Fruit fly (Drosophila melanogaster) whole organism, embryonic: ENCODE measurements around the gene SREBP.

Experiments used
- ATbp ChIP-seq: fragments of 200-800 bp; sonication (Bioruptor generic); optimal IDR thresholded peaks from 2 replicates; lab custom pipeline; 2017; ENCODE audit warnings: missing biosample characterization, mild to moderate bottlenecking, missing genetic modification characterization, missing genetic modification reagents
- Blimp-1 ChIP-seq: fragments of 200-800 bp; sonication (Bioruptor generic); optimal IDR thresholded peaks from 3 replicates; lab custom pipeline; 2018; ENCODE audit warnings: missing biosample characterization, missing genetic modification characterization, mild to moderate bottlenecking, moderate library complexity, missing genetic modification reagents
- CG10274 ChIP-seq: fragments of 200-800 bp; sonication (Bioruptor generic); optimal IDR thresholded peaks from 3 replicates; lab custom pipeline; 2017; ENCODE audit warnings: missing biosample characterization, mild to moderate bottlenecking, missing genetic modification characterization
- CG12391 ChIP-seq: fragments of 200-800 bp; sonication (Bioruptor generic); optimal IDR thresholded peaks from 3 replicates; lab custom pipeline; 2018; ENCODE audit warnings: missing biosample characterization, mild to moderate bottlenecking, missing genetic modification characterization, moderate library complexity
- CG13775 ChIP-seq: fragments of 200-800 bp; sonication (Bioruptor generic); optimal IDR thresholded peaks from 3 replicates; lab custom pipeline; 2017; ENCODE audit warnings: missing biosample characterization, mild to moderate bottlenecking, missing genetic modification characterization
- CG15073 ChIP-seq: fragments of 200-800 bp; sonication (Bioruptor generic); optimal IDR thresholded peaks from 2 replicates; lab custom pipeline; 2016; ENCODE audit warnings: missing biosample characterization, missing genetic modification characterization
- CG15696 ChIP-seq: fragments of 200-800 bp; sonication (Bioruptor generic); optimal IDR thresholded peaks from 2 replicates; lab custom pipeline; 2019; ENCODE audit warnings: missing biosample characterization, mild to moderate bottlenecking, missing genetic modification characterization, moderate library complexity
- CG1647 ChIP-seq: fragments of 200-800 bp; sonication (Bioruptor generic); optimal IDR thresholded peaks from 3 replicates; lab custom pipeline; 2016; ENCODE audit warnings: missing biosample characterization, missing genetic modification characterization
- CG17328 ChIP-seq: fragments of 200-800 bp; sonication (Bioruptor generic); IDR thresholded peaks from 2 replicates; pipeline ENCODE4 v1.3.6; 2022; ENCODE audit warnings: missing biosample characterization, missing genetic modification characterization
- CG18764 ChIP-seq: fragments of 200-800 bp; sonication (Bioruptor generic); optimal IDR thresholded peaks from 3 replicates; lab custom pipeline; 2016; ENCODE audit warnings: missing biosample characterization, missing genetic modification characterization
- CG2116 ChIP-seq: fragments of 200-800 bp; sonication (Bioruptor generic); optimal IDR thresholded peaks from 3 replicates; lab custom pipeline; 2018; ENCODE audit warnings: missing biosample characterization, mild to moderate bottlenecking, missing genetic modification characterization
- CG2875 ChIP-seq: fragments of 200-800 bp; sonication (Bioruptor generic); optimal IDR thresholded peaks from 2 replicates; lab custom pipeline; 2017; ENCODE audit warnings: missing biosample characterization, mild to moderate bottlenecking, missing genetic modification characterization, missing genetic modification reagents
- CG3065 ChIP-seq: fragments of 200-800 bp; sonication (Bioruptor generic); optimal IDR thresholded peaks from 2 replicates; lab custom pipeline; 2016; ENCODE audit warnings: missing biosample characterization, missing genetic modification characterization
- CG31441 ChIP-seq: fragments of 200-800 bp; sonication (Bioruptor generic); IDR thresholded peaks from 2 replicates; pipeline ENCODE4 v1.3.6; 2022; ENCODE audit warnings: missing biosample characterization, missing genetic modification characterization
- CG3726 ChIP-seq: fragments of 200-800 bp; sonication (Bioruptor generic); IDR thresholded peaks from 3 replicates; pipeline ENCODE4, ENCODE4 v1.3.6; 2022; ENCODE audit warnings: missing biosample characterization, missing genetic modification characterization
- CG3838 ChIP-seq: fragments of 200-800 bp; sonication (Bioruptor generic); optimal IDR thresholded peaks from 3 replicates; lab custom pipeline; 2016; ENCODE audit warnings: missing biosample characterization, missing genetic modification characterization
- CG4360 ChIP-seq: fragments of 200-800 bp; sonication (Bioruptor generic); IDR thresholded peaks from 2 replicates; pipeline ENCODE4 v1.3.6; 2022; ENCODE audit warnings: missing biosample characterization, missing genetic modification characterization
- CG6175 ChIP-seq: fragments of 200-800 bp; sonication (Bioruptor generic); IDR thresholded peaks from 3 replicates; pipeline ENCODE4 v1.3.6; 2022; ENCODE audit warnings: missing biosample characterization, missing genetic modification characterization
- CG8478 ChIP-seq: fragments of >200 bp; optimal IDR thresholded peaks from 2 replicates; lab custom pipeline; 2018
- CG8765 ChIP-seq: fragments of 200-800 bp; sonication (Bioruptor generic); IDR thresholded peaks from 2 replicates; pipeline ENCODE4 v1.3.6; 2022; ENCODE audit warnings: missing biosample characterization, missing genetic modification characterization
- CG8924 ChIP-seq: fragments of 200-800 bp; optimal IDR thresholded peaks from 3 replicates; lab custom pipeline; 2019; ENCODE audit warnings: missing biosample characterization, mild to moderate bottlenecking, missing genetic modification characterization, moderate library complexity
- CG9215 ChIP-seq: fragments of 200-800 bp; sonication (Bioruptor generic); IDR thresholded peaks from 2 replicates; pipeline ENCODE4 v1.3.6; 2022; ENCODE audit warnings: missing biosample characterization, missing genetic modification characterization
- CG9437 ChIP-seq: fragments of 200-800 bp; sonication (Bioruptor generic); optimal IDR thresholded peaks from 2 replicates; lab custom pipeline; 2018; ENCODE audit warnings: missing biosample characterization, mild to moderate bottlenecking, missing genetic modification characterization
- CkIIα-i1 ChIP-seq: fragments of 200-800 bp; sonication (Bioruptor generic); IDR thresholded peaks from 2 replicates; pipeline ENCODE4 v1.3.6; 2022; ENCODE audit warnings: missing biosample characterization, missing genetic modification characterization
- D ChIP-seq, 2 experiments: fragments of 200-800 bp in 1 of 2; fragments of >200 bp in 1 of 2; sonication (Bioruptor generic) in 1 of 2; optimal IDR thresholded peaks; 2 replicates in 1 of 2; 3 replicates in 1 of 2; lab custom pipeline; 2017; ENCODE audit warnings: mild to moderate bottlenecking in 1 of 2, missing biosample characterization in 1 of 2, missing genetic modification characterization in 1 of 2, missing genetic modification reagents in 1 of 2
- Eip74EF ChIP-seq, 2 experiments: fragments of 200-800 bp in 1 of 2; fragments of >200 bp in 1 of 2; sonication (Bioruptor generic) in 1 of 2; optimal IDR thresholded peaks; 2 replicates each; lab custom pipeline; 2017 to 2019; ENCODE audit warnings: missing biosample characterization in 2 of 2, missing genetic modification characterization in 2 of 2, mild to moderate bottlenecking in 1 of 2, moderate library complexity in 1 of 2
- Fer3 ChIP-seq: fragments of 200-800 bp; sonication (Bioruptor generic); optimal IDR thresholded peaks from 2 replicates; lab custom pipeline; 2018; ENCODE audit warnings: missing biosample characterization, mild to moderate bottlenecking, missing genetic modification characterization, moderate library complexity
- H2.0 ChIP-seq: fragments of 200-800 bp; sonication (Bioruptor generic); IDR thresholded peaks from 2 replicates; pipeline ENCODE4 v1.3.6; 2022; ENCODE audit warnings: missing biosample characterization, missing genetic modification characterization
- HLH4C ChIP-seq: fragments of 200-800 bp; sonication (Bioruptor generic); IDR thresholded peaks from 3 replicates; pipeline ENCODE4 v1.3.6; 2022; ENCODE audit warnings: missing biosample characterization, missing genetic modification characterization; ENCODE audit not compliant: partially characterized antibody
- Hmr ChIP-seq: fragments of 200-800 bp; sonication (Bioruptor generic); optimal IDR thresholded peaks from 3 replicates; lab custom pipeline; 2017; ENCODE audit warnings: mild to moderate bottlenecking, missing biosample characterization, missing genetic modification reagents, missing genetic modification characterization
- Kr ChIP-seq: fragments of 200-800 bp; sonication (Bioruptor generic); optimal IDR thresholded peaks from 2 replicates; lab custom pipeline; 2017; ENCODE audit warnings: missing biosample characterization, mild to moderate bottlenecking, missing genetic modification characterization
- MBD-R2 ChIP-seq: fragments of 200-800 bp; sonication (Bioruptor generic); IDR thresholded peaks from 2 replicates; pipeline ENCODE4 v1.3.6; 2022; ENCODE audit warnings: missing biosample characterization, missing genetic modification characterization
- Sox100B ChIP-seq: fragments of 200-800 bp; sonication (Bioruptor generic); optimal IDR thresholded peaks from 3 replicates; lab custom pipeline; 2018; ENCODE audit warnings: missing biosample characterization, mild to moderate bottlenecking, missing genetic modification characterization
- Trl ChIP-seq, 3 experiments: fragments of >200 bp in 2 of 3; fragments of 200-800 bp in 1 of 3; sonication (Bioruptor generic) in 1 of 3; optimal IDR thresholded peaks; 2 replicates in 1 of 3; 3 replicates in 2 of 3; lab custom pipeline; 2016 to 2017; ENCODE audit warnings: missing biosample characterization in 1 of 3, missing genetic modification characterization in 1 of 3
- ac ChIP-seq: fragments of 200-800 bp; sonication (Bioruptor generic); optimal IDR thresholded peaks from 3 replicates; lab custom pipeline; 2017; ENCODE audit warnings: missing biosample characterization, mild to moderate bottlenecking, missing genetic modification characterization
- ash1 ChIP-seq: fragments of 200-800 bp; sonication (Bioruptor generic); optimal IDR thresholded peaks from 2 replicates; lab custom pipeline; 2018; ENCODE audit warnings: missing biosample characterization, mild to moderate bottlenecking, missing genetic modification characterization
- ato ChIP-seq: fragments of 200-800 bp; sonication (Bioruptor generic); IDR thresholded peaks from 2 replicates; pipeline ENCODE4 v1.3.6; 2022; ENCODE audit warnings: missing biosample characterization, missing genetic modification characterization; ENCODE audit not compliant: partially characterized antibody
- az2 ChIP-seq: fragments of 200-800 bp; sonication (Bioruptor generic); optimal IDR thresholded peaks from 3 replicates; lab custom pipeline; 2016; ENCODE audit warnings: missing biosample characterization, missing genetic modification characterization
- chm ChIP-seq: fragments of 200-800 bp; sonication (Bioruptor generic); IDR thresholded peaks from 2 replicates; pipeline ENCODE4 v1.3.6; 2022; ENCODE audit warnings: missing biosample characterization, missing genetic modification characterization
- dati ChIP-seq: fragments of 200-800 bp; sonication (Bioruptor generic); IDR thresholded peaks from 2 replicates; pipeline ENCODE4 v1.3.6; 2022; ENCODE audit warnings: missing biosample characterization, missing genetic modification characterization
- kah ChIP-seq: fragments of 200-800 bp; sonication (Bioruptor generic); optimal IDR thresholded peaks from 2 replicates; lab custom pipeline; 2018; ENCODE audit warnings: missing biosample characterization, mild to moderate bottlenecking, missing genetic modification characterization
- nerfin-2 ChIP-seq: fragments of 200-800 bp; sonication (Bioruptor generic); IDR thresholded peaks from 2 replicates; pipeline ENCODE4 v1.3.6; 2022; ENCODE audit warnings: missing biosample characterization, missing genetic modification characterization; ENCODE audit not compliant: partially characterized antibody
- otp ChIP-seq: fragments of 200-800 bp; sonication (Bioruptor generic); IDR thresholded peaks from 3 replicates; pipeline ENCODE4, ENCODE4 v1.3.6; 2022; ENCODE audit warnings: missing biosample characterization, missing genetic modification characterization
- pb ChIP-seq: fragments of 200-800 bp; sonication (Bioruptor generic); optimal IDR thresholded peaks from 3 replicates; lab custom pipeline; 2016; ENCODE audit warnings: missing biosample characterization, missing genetic modification characterization
- pho ChIP-seq: fragments of 200-800 bp; sonication (Bioruptor generic); optimal IDR thresholded peaks from 2 replicates; lab custom pipeline; 2016; ENCODE audit warnings: missing biosample characterization, missing genetic modification characterization
- rib ChIP-seq: fragments of 200-800 bp; sonication (Bioruptor generic); IDR thresholded peaks from 2 replicates; pipeline ENCODE4 v1.3.6; 2022; ENCODE audit warnings: missing biosample characterization, missing genetic modification characterization
- row ChIP-seq: fragments of 200-800 bp; sonication (Bioruptor generic); IDR thresholded peaks from 3 replicates; pipeline ENCODE4 v1.3.6; 2022; ENCODE audit warnings: missing biosample characterization, missing genetic modification characterization
- sc ChIP-seq, 3 experiments: fragments of >200 bp in 2 of 3; fragments of 200-800 bp in 1 of 3; sonication (Bioruptor generic) in 1 of 3; optimal IDR thresholded peaks; 2 replicates in 2 of 3; 3 replicates in 1 of 3; lab custom pipeline; 2017; ENCODE audit warnings: mild to moderate bottlenecking in 1 of 3, missing biosample characterization in 1 of 3, missing genetic modification characterization in 1 of 3, missing genetic modification reagents in 1 of 3
- stc ChIP-seq: fragments of 200-800 bp; sonication (Bioruptor generic); IDR thresholded peaks from 2 replicates; pipeline ENCODE4 v1.3.6; 2022; ENCODE audit warnings: missing biosample characterization, missing genetic modification characterization
- tx ChIP-seq: fragments of 200-800 bp; sonication (Bioruptor generic); optimal IDR thresholded peaks from 2 replicates; lab custom pipeline; 2016; ENCODE audit warnings: missing biosample characterization, missing genetic modification characterization
- zfh1 ChIP-seq: fragments of 200-800 bp; sonication (Bioruptor generic); IDR thresholded peaks from 3 replicates; pipeline ENCODE4 v1.3.6; 2022; ENCODE audit warnings: missing biosample characterization, missing genetic modification characterization

SREBP gene

DNA sequence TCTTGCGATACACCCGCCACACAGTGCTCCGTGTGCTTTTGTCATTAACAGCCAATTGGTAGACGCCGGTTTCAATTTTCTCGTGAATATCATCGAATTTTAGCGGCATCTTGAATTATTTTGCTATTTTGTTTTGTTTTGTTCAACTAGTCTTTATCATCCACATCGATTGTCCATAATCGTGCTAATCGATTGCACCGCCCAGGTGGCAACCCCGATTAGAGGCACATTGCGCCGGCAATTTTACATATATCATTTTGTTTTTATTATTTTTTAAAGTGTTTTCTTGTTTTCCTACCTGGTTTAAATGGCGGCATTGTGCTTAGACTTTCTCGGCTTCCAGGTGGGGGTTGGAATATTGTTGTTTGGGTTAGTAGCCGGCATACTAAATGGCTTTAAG is 12.2 kb downstream of the SREBP start, which contains the start of gene CG34116 (continued):
- TF ChIP-seq ATbp (GFP tag; lab: Kevin White, UChicago): no peak
- no peak for TF ChIP-seq Blimp-1
- TF ChIP-seq CG18764 (GFP tag; lab: Kevin White, UChicago): no peak
- no peak for TF ChIP-seq CG1647 (GFP tag; lab: Kevin White, UChicago)
- TF ChIP-seq ato: peak; percentile 51; the same call in 1 of the 2 replicates
- no peak for TF ChIP-seq chm
- no peak for TF ChIP-seq kah (GFP tag; lab: Kevin White, UChicago)
- TF ChIP-seq Eip74EF (GFP tag; optimal IDR thresholded peaks at IDR 0.05; lab: Kevin White, UChicago): no peak
- no peak for TF ChIP-seq CG6175 (GFP tag; lab: Robert Waterston, UW)
- TF ChIP-seq CG4360 (GFP tag; lab: Robert Waterston, UW): no peak
- TF ChIP-seq Trl (optimal IDR thresholded peaks at IDR 0.05; lab: Kevin White, UChicago): no peak
- TF ChIP-seq Trl (GFP tag; optimal IDR thresholded peaks at IDR 0.05; lab: Kevin White, UChicago): no peak
- TF ChIP-seq CG15696 (tag; lab: Kevin White, UChicago): no peak
- TF ChIP-seq nerfin-2 (GFP tag; lab: Robert Waterston, UW): peak; percentile 59
- no peak for TF ChIP-seq Hmr (GFP tag; lab: Kevin White, UChicago)
- no peak for TF ChIP-seq ash1 (GFP tag; lab: Kevin White, UChicago)
- no peak for TF ChIP-seq otp
- no peak for TF ChIP-seq stc (GFP tag; lab: Robert Waterston, UW)
- TF ChIP-seq CG17328 (GFP tag; lab: Robert Waterston, UW): no peak
- TF ChIP-seq ac (GFP tag; lab: Kevin White, UChicago): no peak
- TF ChIP-seq CG8478 (lab: Kevin White, UChicago): no peak
- no peak for TF ChIP-seq CG3726 (GFP tag; lab: Robert Waterston, UW)
- TF ChIP-seq CG3838: no peak
- no peak for TF ChIP-seq sc (optimal IDR thresholded peaks at IDR 0.05; lab: Kevin White, UChicago)
- no peak for TF ChIP-seq sc (GFP tag; optimal IDR thresholded peaks at IDR 0.05; lab: Kevin White, UChicago)
- TF ChIP-seq tx (GFP tag; lab: Kevin White, UChicago): no peak
- TF ChIP-seq CG10274 (GFP tag; lab: Kevin White, UChicago): no peak
- TF ChIP-seq D (optimal IDR thresholded peaks at IDR 0.05; lab: Kevin White, UChicago): no peak
- TF ChIP-seq D (GFP tag; optimal IDR thresholded peaks at IDR 0.05; lab: Kevin White, UChicago): no peak
- no peak for TF ChIP-seq row (GFP tag; lab: Robert Waterston, UW)
- TF ChIP-seq CG2116: peak; percentile 24
- no peak for TF ChIP-seq Sox100B (GFP tag; lab: Kevin White, UChicago)
- TF ChIP-seq Fer3 (tag; lab: Kevin White, UChicago): no peak
- TF ChIP-seq CG31441 (GFP tag; lab: Robert Waterston, UW): no peak
- no peak for TF ChIP-seq CG9437
- no peak for TF ChIP-seq CG8765 (GFP tag; lab: Robert Waterston, UW)
- no peak for TF ChIP-seq CG15073 (GFP tag; lab: Kevin White, UChicago)
- TF ChIP-seq CG9215 (GFP tag; lab: Robert Waterston, UW): no peak
- no peak for TF ChIP-seq CG2875
- TF ChIP-seq CG8924: no peak
- no peak for TF ChIP-seq dati
- no peak for TF ChIP-seq CG13775
- TF ChIP-seq CkIIα-i1 (GFP tag; lab: Robert Waterston, UW): no peak
- no peak for TF ChIP-seq CG3065 (GFP tag; lab: Kevin White, UChicago)
- no peak for TF ChIP-seq rib
- no peak for TF ChIP-seq az2 (GFP tag; lab: Kevin White, UChicago)
- no peak for TF ChIP-seq zfh1 (GFP tag; lab: Robert Waterston, UW)
- no peak for TF ChIP-seq Kr (GFP tag; lab: Kevin White, UChicago)
- TF ChIP-seq HLH4C (GFP tag; lab: Robert Waterston, UW): peak; percentile 67
- TF ChIP-seq MBD-R2 (GFP tag; lab: Robert Waterston, UW): peak; percentile 61; the same call in 1 of the 2 replicates
- TF ChIP-seq pb (GFP tag; lab: Kevin White, UChicago): no peak
- no peak for TF ChIP-seq pho
- TF ChIP-seq CG12391 (tag; lab: Kevin White, UChicago): no peak
- TF ChIP-seq H2.0 (GFP tag; lab: Robert Waterston, UW): no peak
